Worm (Caenorhabditis elegans) whole organism, young adult: ENCODE results near the gene mars-1.

Experiments used
- F49E8.2 ChIP-seq: sonication (generic microtip); optimal IDR thresholded peaks from 3 replicates; lab custom pipeline; 2017; ENCODE audit warnings: missing genetic modification characterization, mild to moderate bottlenecking, missing compliant biosample characterization, antibody characterized with exemption, moderate library complexity; ENCODE audit not compliant: insufficient read depth
- F57C9.4 ChIP-seq: sonication (generic microtip); optimal IDR thresholded peaks from 2 replicates; lab custom pipeline; 2017; ENCODE audit warnings: mild to moderate bottlenecking, missing genetic modification characterization, missing compliant biosample characterization
- Y95B8A.8 ChIP-seq: fragments of 200-800 bp; sonication (Bioruptor generic); IDR thresholded peaks from 2 replicates; pipeline ENCODE4 v1.3.6; 2022; ENCODE audit warnings: missing genetic modification reagents, missing genetic modification characterization, missing compliant biosample characterization
- ama-1 ChIP-seq, 3 experiments: fragments of 150-350 bp in 1 of 3; sonication (generic microtip) in 2 of 3; optimal IDR thresholded peaks; 2 replicates each; lab custom pipeline; 2014 to 2018; ENCODE audit warnings: missing biosample characterization in 2 of 3, missing genetic modification characterization in 2 of 3, missing genetic modification reagents in 2 of 3
- atf-7 ChIP-seq: sonication (generic microtip); optimal IDR thresholded peaks from 2 replicates; lab custom pipeline; 2017; ENCODE audit warnings: mild to moderate bottlenecking, missing genetic modification characterization, missing compliant biosample characterization
- die-1 ChIP-seq: sonication (generic microtip); optimal IDR thresholded peaks from 2 replicates; lab custom pipeline; 2016; ENCODE audit warnings: missing genotype, mild to moderate bottlenecking, missing genetic modification characterization, missing compliant biosample characterization
- dox-1 ChIP-seq: fragments of 200-800 bp; sonication (Bioruptor generic); IDR thresholded peaks from 2 replicates; pipeline ENCODE4 v1.3.6; 2022; ENCODE audit warnings: missing genetic modification reagents, missing genetic modification characterization, missing compliant biosample characterization
- lag-1 ChIP-seq: fragments of 200-800 bp; sonication (Bioruptor generic); IDR thresholded peaks from 2 replicates; pipeline ENCODE4 v1.3.6; 2022; ENCODE audit warnings: missing genetic modification reagents, missing genetic modification characterization, missing compliant biosample characterization
- nhr-90 ChIP-seq: sonication (generic microtip); optimal IDR thresholded peaks from 2 replicates; lab custom pipeline; 2016; ENCODE audit warnings: missing genotype, mild to moderate bottlenecking, missing genetic modification characterization, missing compliant biosample characterization
- rcor-1 ChIP-seq: fragments of 200-800 bp; sonication (Bioruptor generic); IDR thresholded peaks from 2 replicates; pipeline ENCODE4 v1.3.6; 2022; ENCODE audit warnings: missing genetic modification reagents, missing genetic modification characterization, missing compliant biosample characterization
- sea-2 ChIP-seq: fragments of 200-800 bp; sonication (Bioruptor generic); IDR thresholded peaks from 2 replicates; pipeline ENCODE4 v1.3.6; 2022; ENCODE audit warnings: missing genetic modification characterization, missing compliant biosample characterization
- unc-130 ChIP-seq: sonication (generic microtip); optimal IDR thresholded peaks from 2 replicates; lab custom pipeline; 2016; ENCODE audit warnings: missing genetic modification reagents, missing genetic modification characterization, missing compliant biosample characterization

- no peak for TF ChIP-seq dox-1 (GFP tag; lab: Robert Waterston, UW)
- TF ChIP-seq ama-1 (optimal IDR thresholded peaks at IDR 0.05; lab: Kevin White, UChicago), result no peak
- TF ChIP-seq ama-1 (GFP tag; optimal IDR thresholded peaks at IDR 0.05; lab: Kevin White, UChicago), result no peak
- TF ChIP-seq F57C9.4 (tag; lab: Kevin White, UChicago), result no peak
- no peak for TF ChIP-seq Y95B8A.8 (GFP tag; lab: Robert Waterston, UW)
- TF ChIP-seq die-1, result no peak
- no peak for TF ChIP-seq atf-7 (tag; lab: Kevin White, UChicago)
- TF ChIP-seq sea-2 (GFP tag; lab: Robert Waterston, UW), result no peak
- no peak for TF ChIP-seq F49E8.2
- no peak for TF ChIP-seq unc-130 (GFP tag; lab: Kevin White, UChicago)
- no peak for TF ChIP-seq lag-1 (GFP tag; lab: Robert Waterston, UW)
- TF ChIP-seq rcor-1 (GFP tag; lab: Robert Waterston, UW), result no peak
- no peak for TF ChIP-seq nhr-90
These were observed 40.8 kb upstream of the mars-1 start, which contains the start of gene inx-9 for ce11 chrIV:11676054-11676453.
